Worm (Caenorhabditis elegans): ENCODE results near the gene srd-54.

ce11 chrII:7390335-7390734, 42.1 kb upstream of the srd-54 start:
- TF ChIP-seq Y105C5A.15 (GFP tag; IDR thresholded peaks at IDR 0.05) (no peak), unc-130 (GFP tag; optimal IDR thresholded peaks at IDR 0.05) (no peak)
